Worm (Caenorhabditis elegans) whole organism, late embryonic: ENCODE measurements around the gene srd-66.

Source experiments
- Y22D7AL.16 ChIP-seq: sonication (generic microtip); optimal IDR thresholded peaks from 2 replicates; lab custom pipeline; 2016; ENCODE audit warnings: missing genetic modification characterization, missing compliant biosample characterization
- ahr-1 ChIP-seq: sonication (generic microtip); optimal IDR thresholded peaks from 2 replicates; lab custom pipeline; 2016; ENCODE audit warnings: missing genetic modification characterization, missing compliant biosample characterization
- ama-1 ChIP-seq: fragments of 150-350 bp; optimal IDR thresholded peaks from 2 replicates; lab custom pipeline; 2014
- ceh-14 ChIP-seq: sonication (generic microtip); optimal IDR thresholded peaks from 2 replicates; lab custom pipeline; 2016; ENCODE audit warnings: missing genotype, missing genetic modification characterization, missing compliant biosample characterization
- ceh-18 ChIP-seq: sonication (generic microtip); optimal IDR thresholded peaks from 2 replicates; lab custom pipeline; 2016; ENCODE audit warnings: missing genetic modification characterization, missing compliant biosample characterization
- ceh-2 ChIP-seq: sonication (generic microtip); optimal IDR thresholded peaks from 2 replicates; lab custom pipeline; 2016; ENCODE audit warnings: missing genotype, missing genetic modification characterization, missing compliant biosample characterization
- ceh-22 ChIP-seq: sonication (generic microtip); optimal IDR thresholded peaks from 2 replicates; lab custom pipeline; 2017; ENCODE audit warnings: missing biosample characterization, missing genetic modification characterization
- ceh-31 ChIP-seq: sonication (generic microtip); optimal IDR thresholded peaks from 2 replicates; lab custom pipeline; 2016; ENCODE audit warnings: missing genetic modification characterization, missing compliant biosample characterization
- ceh-34 ChIP-seq: sonication (generic microtip); optimal IDR thresholded peaks from 2 replicates; lab custom pipeline; 2016; ENCODE audit warnings: mild to moderate bottlenecking, missing genetic modification characterization, missing compliant biosample characterization
- ceh-45 ChIP-seq: fragments of 200-800 bp; sonication (Bioruptor generic); IDR thresholded peaks from 2 replicates; pipeline ENCODE4 v1.3.6; 2022; ENCODE audit warnings: missing genetic modification reagents, missing genetic modification characterization, missing compliant biosample characterization
- ceh-48 ChIP-seq: sonication (generic microtip); optimal IDR thresholded peaks from 2 replicates; lab custom pipeline; 2016; ENCODE audit warnings: missing genetic modification characterization, inconsistent platforms, missing compliant biosample characterization
- ceh-9 ChIP-seq: sonication (generic microtip); optimal IDR thresholded peaks from 2 replicates; lab custom pipeline; 2016; ENCODE audit warnings: mild to moderate bottlenecking, missing genetic modification characterization, inconsistent platforms, missing compliant biosample characterization
- che-1 ChIP-seq: sonication (generic microtip); optimal IDR thresholded peaks from 2 replicates; lab custom pipeline; 2016; ENCODE audit warnings: mild to moderate bottlenecking, missing genetic modification characterization, missing compliant biosample characterization
- dve-1 ChIP-seq: sonication (generic microtip); optimal IDR thresholded peaks from 2 replicates; lab custom pipeline; 2017; ENCODE audit warnings: antibody characterized with exemption, mild to moderate bottlenecking, missing genetic modification characterization, missing compliant biosample characterization
- elt-2 ChIP-seq: sonication (generic microtip); optimal IDR thresholded peaks from 2 replicates; lab custom pipeline; 2016; ENCODE audit warnings: missing genetic modification reagents, missing genetic modification characterization, missing compliant biosample characterization
- elt-4 ChIP-seq: sonication (generic microtip); optimal IDR thresholded peaks from 2 replicates; lab custom pipeline; 2016; ENCODE audit warnings: missing genetic modification characterization, missing compliant biosample characterization
- ets-4 ChIP-seq: sonication (generic microtip); optimal IDR thresholded peaks from 2 replicates; lab custom pipeline; 2016; ENCODE audit warnings: missing genetic modification characterization, missing compliant biosample characterization
- fax-1 ChIP-seq: sonication (generic microtip); optimal IDR thresholded peaks from 2 replicates; lab custom pipeline; 2016; ENCODE audit warnings: missing genotype, missing genetic modification characterization, missing compliant biosample characterization
- fkh-10 ChIP-seq: fragments of 150-350 bp; optimal IDR thresholded peaks from 2 replicates; lab custom pipeline; 2014; ENCODE audit warnings: missing biosample characterization, missing genetic modification reagents, missing genetic modification characterization
- fkh-6 ChIP-seq: sonication (generic microtip); optimal IDR thresholded peaks from 2 replicates; lab custom pipeline; 2016; ENCODE audit warnings: missing genetic modification characterization, missing compliant biosample characterization
- hlh-15 ChIP-seq: sonication (generic microtip); optimal IDR thresholded peaks from 2 replicates; lab custom pipeline; 2016; ENCODE audit warnings: missing genetic modification characterization, missing compliant biosample characterization
- hlh-30 ChIP-seq: sonication (generic microtip); optimal IDR thresholded peaks from 2 replicates; lab custom pipeline; 2017; ENCODE audit warnings: antibody characterized with exemption, missing genetic modification characterization, missing compliant biosample characterization; ENCODE audit not compliant: insufficient read depth
- hlh-6 ChIP-seq: sonication (generic microtip); optimal IDR thresholded peaks from 2 replicates; lab custom pipeline; 2016; ENCODE audit warnings: missing genotype, missing genetic modification characterization, missing compliant biosample characterization
- hlh-8 ChIP-seq: sonication (generic microtip); optimal IDR thresholded peaks from 2 replicates; lab custom pipeline; 2016; ENCODE audit warnings: missing genotype, missing genetic modification characterization, missing compliant biosample characterization
- lin-11 ChIP-seq: fragments of 200-800 bp; sonication (Bioruptor generic); optimal IDR thresholded peaks from 2 replicates; lab custom pipeline; 2018; ENCODE audit warnings: mild to moderate bottlenecking, missing genetic modification characterization, missing compliant biosample characterization
- mec-3 ChIP-seq: sonication (generic microtip); optimal IDR thresholded peaks from 2 replicates; lab custom pipeline; 2016; ENCODE audit warnings: borderline replicate concordance, missing genetic modification characterization, missing compliant biosample characterization
- nfya-1 ChIP-seq: sonication (generic microtip); optimal IDR thresholded peaks from 2 replicates; lab custom pipeline; 2017; ENCODE audit warnings: missing genetic modification characterization, mild to moderate bottlenecking, missing compliant biosample characterization, antibody characterized with exemption, moderate library complexity
- nhr-11 ChIP-seq: fragments of 150-350 bp; optimal IDR thresholded peaks from 2 replicates; lab custom pipeline; 2014; ENCODE audit warnings: missing biosample characterization, missing genetic modification characterization
- odd-2 ChIP-seq: sonication (generic microtip); optimal IDR thresholded peaks from 2 replicates; lab custom pipeline; 2017; ENCODE audit warnings: antibody characterized with exemption, mild to moderate bottlenecking, missing genetic modification characterization, missing compliant biosample characterization
- pag-3 ChIP-seq: sonication (generic microtip); optimal IDR thresholded peaks from 2 replicates; lab custom pipeline; 2016; ENCODE audit warnings: missing compliant biosample characterization, missing genetic modification characterization, borderline replicate concordance
- pat-9 ChIP-seq: fragments of 200-800 bp; sonication (Bioruptor generic); optimal IDR thresholded peaks from 2 replicates; lab custom pipeline; 2018; ENCODE audit warnings: mild to moderate bottlenecking, missing genetic modification characterization, moderate library complexity, missing compliant biosample characterization
- pax-1 ChIP-seq: fragments of 150-350 bp; optimal IDR thresholded peaks from 2 replicates; lab custom pipeline; 2014; ENCODE audit warnings: missing biosample characterization, missing genetic modification characterization
- pha-2 ChIP-seq: sonication (generic microtip); optimal IDR thresholded peaks from 2 replicates; lab custom pipeline; 2017; ENCODE audit warnings: mild to moderate bottlenecking, missing genetic modification characterization, missing compliant biosample characterization
- pros-1 ChIP-seq: fragments of 150-350 bp; optimal IDR thresholded peaks from 2 replicates; lab custom pipeline; 2014; ENCODE audit warnings: missing biosample characterization, missing genetic modification reagents, missing genetic modification characterization
- ref-2 ChIP-seq: sonication (generic microtip); optimal IDR thresholded peaks from 2 replicates; lab custom pipeline; 2016; ENCODE audit warnings: missing genetic modification characterization, missing compliant biosample characterization
- rnt-1 ChIP-seq: sonication (generic microtip); optimal IDR thresholded peaks from 2 replicates; lab custom pipeline; 2016; ENCODE audit warnings: missing genetic modification characterization, missing compliant biosample characterization
- sdc-2 ChIP-seq: sonication (generic microtip); optimal IDR thresholded peaks from 2 replicates; lab custom pipeline; 2016; ENCODE audit warnings: missing genotype, missing genetic modification characterization, missing compliant biosample characterization
- syd-9 ChIP-seq: sonication (generic microtip); optimal IDR thresholded peaks from 2 replicates; lab custom pipeline; 2016; ENCODE audit warnings: mild to moderate bottlenecking, missing genetic modification characterization, moderate library complexity, missing compliant biosample characterization
- tbx-2 ChIP-seq: sonication (generic microtip); optimal IDR thresholded peaks from 2 replicates; lab custom pipeline; 2016; ENCODE audit warnings: missing genetic modification characterization, missing compliant biosample characterization
- ttx-3 ChIP-seq: sonication (generic microtip); optimal IDR thresholded peaks from 2 replicates; lab custom pipeline; 2016; ENCODE audit warnings: missing genetic modification reagents, missing genetic modification characterization, missing compliant biosample characterization
- unc-42 ChIP-seq: sonication (generic microtip); optimal IDR thresholded peaks from 2 replicates; lab custom pipeline; 2016; ENCODE audit warnings: missing genotype, missing genetic modification characterization, missing compliant biosample characterization
- zip-5 ChIP-seq: sonication (generic microtip); optimal IDR thresholded peaks from 2 replicates; lab custom pipeline; 2016; ENCODE audit warnings: missing genetic modification characterization, missing compliant biosample characterization
- ztf-16 ChIP-seq: sonication (generic microtip); optimal IDR thresholded peaks from 2 replicates; lab custom pipeline; 2017; ENCODE audit warnings: missing genetic modification characterization, missing compliant biosample characterization

srd-66 gene

DNA sequence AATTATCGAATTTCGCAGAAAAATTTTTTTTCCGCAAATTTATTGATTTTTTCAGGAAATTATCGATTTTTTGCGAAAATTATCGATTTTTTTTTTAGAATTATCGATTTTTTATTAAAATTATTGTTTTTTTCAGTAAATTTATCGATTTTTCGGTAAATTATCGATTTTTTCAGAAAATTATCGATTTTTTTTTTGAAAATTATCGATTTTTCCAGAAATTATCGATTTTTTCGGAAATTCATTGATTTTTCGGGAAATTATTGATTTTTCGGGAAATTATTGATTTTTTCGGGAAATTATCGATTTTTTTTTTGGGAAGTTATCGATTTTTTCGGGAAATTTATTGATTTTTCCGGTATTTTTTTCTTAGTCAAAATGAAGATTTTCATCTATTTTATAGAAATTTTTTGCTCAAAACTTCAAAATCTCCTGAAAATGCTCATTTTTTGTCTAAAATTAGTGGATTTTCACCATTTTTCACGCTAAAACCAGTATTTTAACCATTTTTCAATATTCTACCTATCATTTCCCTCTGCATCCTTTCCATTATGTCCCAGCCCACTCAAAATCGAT, 26.8 kb downstream of the srd-66 start:
- TF ChIP-seq ceh-9 (tag; lab: Kevin White, UChicago) = no peak
- TF ChIP-seq ceh-48 = peak; percentile 96
- no peak for TF ChIP-seq lin-11 (tag; lab: Kevin White, UChicago)
- no peak for TF ChIP-seq ttx-3
- TF ChIP-seq mec-3 (tag; lab: Kevin White, UChicago) = no peak
- TF ChIP-seq hlh-15 (tag; lab: Kevin White, UChicago) = no peak
- TF ChIP-seq, all 69 proteins: peak for 1

DNA sequence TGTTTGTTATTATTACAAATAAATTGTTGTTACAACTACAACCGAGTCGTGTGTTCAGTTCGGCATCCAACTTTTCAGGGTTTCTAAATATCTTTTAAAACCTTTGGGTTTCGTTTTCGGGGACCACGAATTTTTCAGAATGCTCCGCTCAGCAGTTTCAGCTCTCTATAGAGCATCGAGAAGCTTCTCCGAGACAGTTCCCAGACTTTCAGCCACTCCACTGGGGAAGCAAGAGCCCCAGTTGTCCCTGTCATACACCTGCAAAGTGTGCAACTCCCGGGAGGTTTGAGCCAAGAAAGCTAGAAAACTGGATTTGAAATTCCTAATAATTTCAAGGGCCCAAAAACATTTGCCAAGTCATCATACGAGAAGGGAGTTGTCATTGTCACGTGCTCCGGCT, 31.1 kb downstream of the srd-66 start, which contains the start of gene F53A3.7:
TSS of gene F53A3.7 (plus strand) at position 139 of the 400 bp plus-strand sequence.
- TF ChIP-seq hlh-8 (tag; lab: Kevin White, UChicago) (no peak), sdc-2 (no peak)

DNA sequence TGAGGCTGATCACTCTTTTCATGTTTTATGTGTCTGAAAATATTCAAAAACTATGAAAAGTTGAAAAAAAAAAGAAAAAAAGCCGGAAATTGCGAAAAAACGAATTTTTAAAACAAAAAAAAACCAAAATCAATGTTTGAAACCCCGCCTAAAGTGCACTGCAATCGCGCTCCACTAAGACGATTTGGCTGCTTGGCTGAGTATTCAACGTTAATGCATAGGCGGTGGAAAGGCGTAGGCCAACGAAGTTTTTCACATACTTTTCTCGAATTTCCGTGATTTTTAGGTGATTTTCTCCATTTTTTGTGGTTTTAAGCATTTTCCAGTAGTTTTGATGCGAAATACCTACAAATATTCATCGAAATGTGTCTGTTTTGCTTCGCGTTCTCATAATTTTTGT, 32.2 kb downstream of the srd-66 start, which contains the start of the genes polh-1 and rps-22:
TSS of gene polh-1 (minus strand) at position 34 of the 400 bp plus-strand sequence.
TSS of gene rps-22 (plus strand) at position 300 of the 400 bp plus-strand sequence.
- TF ChIP-seq dve-1 (tag; lab: Kevin White, UChicago) = peak; percentile 72
- no peak for TF ChIP-seq syd-9 (tag; lab: Kevin White, UChicago)
- 0 out of 2 replicates have a peak, but pooled peaks have one; percentile 27 for TF ChIP-seq ceh-45 (GFP tag; lab: Robert Waterston, UW)
- TF ChIP-seq odd-2 (tag; lab: Kevin White, UChicago) = no peak
- peak; percentile 81 for TF ChIP-seq pax-1
- TF ChIP-seq ets-4 (tag; lab: Kevin White, UChicago) = peak; percentile 20
- peak; percentile 46 for TF ChIP-seq hlh-30 (tag; lab: Kevin White, UChicago)
- TF ChIP-seq ceh-2 (tag; lab: Kevin White, UChicago) = no peak
- TF ChIP-seq ceh-31 (tag; lab: Kevin White, UChicago) = peak; percentile 79
- TF ChIP-seq pat-9 = no peak
- TF ChIP-seq elt-2 = peak; percentile 54
- TF ChIP-seq nfya-1 = peak; percentile 82
- TF ChIP-seq fkh-10 (GFP tag; lab: Kevin White, UChicago) = no peak
- no peak for TF ChIP-seq ceh-9 (tag; lab: Kevin White, UChicago)
- peak; percentile 22 for TF ChIP-seq ztf-16 (tag; lab: Kevin White, UChicago)
- TF ChIP-seq ceh-34 = peak; percentile 42
- peak; percentile 38 for TF ChIP-seq ref-2 (tag; lab: Kevin White, UChicago)
- peak; percentile 55 for TF ChIP-seq tbx-2 (tag; lab: Kevin White, UChicago)
- TF ChIP-seq fkh-6 (tag; lab: Kevin White, UChicago) = no peak
- peak; percentile 38 for TF ChIP-seq rnt-1 (tag; lab: Kevin White, UChicago)
- TF ChIP-seq unc-42 (tag; lab: Kevin White, UChicago) = peak; percentile 78
- TF ChIP-seq fax-1 (tag; lab: Kevin White, UChicago) = no peak
- no peak for TF ChIP-seq ama-1
- TF ChIP-seq elt-4 (tag; lab: Kevin White, UChicago) = no peak
- peak; percentile 82 for TF ChIP-seq ceh-18 (tag; lab: Kevin White, UChicago)
- TF ChIP-seq che-1 (tag; lab: Kevin White, UChicago) = no peak
- TF ChIP-seq pha-2 (tag; lab: Kevin White, UChicago) = no peak
- TF ChIP-seq zip-5 (tag; lab: Kevin White, UChicago) = no peak
- no peak for TF ChIP-seq pag-3 (tag; lab: Kevin White, UChicago)
- peak; percentile 68 for TF ChIP-seq ceh-48
- no peak for TF ChIP-seq nhr-11 (tag; lab: Kevin White, UChicago)

DNA sequence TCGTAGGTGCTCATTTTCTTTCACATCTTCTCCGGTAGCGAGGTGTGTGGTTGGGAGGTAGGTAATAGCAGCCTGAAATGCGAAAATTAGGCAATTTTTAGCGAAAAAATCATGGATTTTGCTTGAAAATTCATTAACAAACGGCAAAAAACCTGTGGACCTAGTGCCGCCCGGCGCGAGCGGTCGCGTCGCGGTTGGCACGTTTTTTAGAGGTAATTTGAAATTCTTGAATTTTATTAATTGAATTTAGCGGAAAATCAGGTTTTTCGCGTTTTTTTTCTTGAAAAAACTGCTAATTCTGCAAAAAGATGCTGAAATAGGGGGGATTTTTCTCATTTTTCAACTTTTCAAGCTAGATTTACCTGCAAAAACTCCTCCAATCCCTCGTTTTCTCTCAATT, 33.1 kb downstream of the srd-66 start:
- TF ChIP-seq pros-1 (tag; lab: Kevin White, UChicago) (no peak), Y22D7AL.16 (tag; lab: Kevin White, UChicago) (no peak), ceh-9 (tag; lab: Kevin White, UChicago) (no peak), mec-3 (tag; lab: Kevin White, UChicago) (no peak), pag-3 (tag; lab: Kevin White, UChicago) (no peak), hlh-15 (tag; lab: Kevin White, UChicago) (no peak), nhr-11 (tag; lab: Kevin White, UChicago) (no peak), hlh-6 (tag; lab: Kevin White, UChicago) (no peak), pat-9 (no peak), syd-9 (tag; lab: Kevin White, UChicago) (no peak), ceh-22 (tag; lab: Kevin White, UChicago) (no peak), pha-2 (tag; lab: Kevin White, UChicago) (no peak), ceh-31 (tag; lab: Kevin White, UChicago) (no peak), unc-42 (tag; lab: Kevin White, UChicago) (no peak), pax-1 (no peak), hlh-30 (tag; lab: Kevin White, UChicago) (no peak), ceh-34 (no peak), ahr-1 (no peak), ceh-14 (tag; lab: Kevin White, UChicago) (no peak)
